Fruit fly (Drosophila melanogaster) whole organism: ENCODE results near the gene CG10984.

Experiments
- CG8478 ChIP-seq: fragments of >200 bp; optimal IDR thresholded peaks from 2 replicates; lab custom pipeline; 2018; ENCODE audit warnings: inconsistent platforms
- Dll ChIP-seq: fragments of >200 bp; optimal IDR thresholded peaks from 2 replicates; lab custom pipeline; 2017
- EcR ChIP-seq, 2 experiments: fragments of >200 bp; optimal IDR thresholded peaks; 2 replicates each; lab custom pipeline; 2017; ENCODE audit warnings: missing biosample characterization in 2 of 2, missing genetic modification characterization in 2 of 2, missing genetic modification reagents in 2 of 2
- pan ChIP-seq: fragments of >200 bp; optimal IDR thresholded peaks from 2 replicates; lab custom pipeline; 2017
- psq ChIP-seq: fragments of >200 bp; optimal IDR thresholded peaks from 2 replicates; lab custom pipeline; 2017
- usp ChIP-seq: fragments of >200 bp; optimal IDR thresholded peaks from 2 replicates; lab custom pipeline; 2017; ENCODE audit warnings: missing biosample characterization, missing genetic modification characterization, mixed read lengths

CG10984 gene

dm6 chr3L:12725749-12726148, 24.2 kb upstream of the CG10984 start:
- TF ChIP-seq EcR (GFP tag; optimal IDR thresholded peaks at IDR 0.05; lab: Kevin White, UChicago) (no peak), Dll (no peak), usp (GFP tag; lab: Kevin White, UChicago) (no peak), CG8478 (lab: Kevin White, UChicago) (no peak), pan (lab: Kevin White, UChicago) (no peak), psq (no peak)

- TF ChIP-seq psq (no peak), usp (GFP tag; lab: Kevin White, UChicago) (no peak), pan (lab: Kevin White, UChicago) (no peak), CG8478 (lab: Kevin White, UChicago) (no peak), EcR (GFP tag; optimal IDR thresholded peaks at IDR 0.05; lab: Kevin White, UChicago) (no peak), Dll (no peak)
These were observed 22.7 kb upstream of the CG10984 start for dm6 chr3L:12727212-12727611.

DNA sequence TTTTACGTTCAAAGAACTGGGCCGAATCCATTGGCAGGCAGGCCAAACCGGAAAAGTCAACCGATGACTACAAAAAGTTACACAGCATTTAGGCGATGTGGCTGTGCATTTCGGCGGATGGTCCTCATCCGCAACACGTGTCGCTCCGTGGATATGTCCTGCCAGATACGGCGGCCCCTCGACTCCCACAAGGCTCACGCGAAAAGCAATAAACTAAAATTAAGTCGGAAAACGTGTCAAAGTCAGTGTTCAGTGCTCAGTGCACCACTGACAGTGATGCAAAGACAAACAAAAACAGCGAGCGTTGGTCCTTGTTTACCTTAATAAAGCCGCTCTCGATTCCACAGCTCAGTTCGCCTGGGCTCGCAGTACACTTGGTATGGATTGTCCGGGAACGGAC, 20.3 kb upstream of the CG10984 start:
- TF ChIP-seq Dll, result no peak
- TF ChIP-seq psq, result no peak
- TF ChIP-seq pan (lab: Kevin White, UChicago), result no peak
- TF ChIP-seq EcR (GFP tag; optimal IDR thresholded peaks at IDR 0.05; lab: Kevin White, UChicago), result no peak
- TF ChIP-seq usp (GFP tag; lab: Kevin White, UChicago), result no peak
- TF ChIP-seq CG8478 (lab: Kevin White, UChicago), result no peak

DNA sequence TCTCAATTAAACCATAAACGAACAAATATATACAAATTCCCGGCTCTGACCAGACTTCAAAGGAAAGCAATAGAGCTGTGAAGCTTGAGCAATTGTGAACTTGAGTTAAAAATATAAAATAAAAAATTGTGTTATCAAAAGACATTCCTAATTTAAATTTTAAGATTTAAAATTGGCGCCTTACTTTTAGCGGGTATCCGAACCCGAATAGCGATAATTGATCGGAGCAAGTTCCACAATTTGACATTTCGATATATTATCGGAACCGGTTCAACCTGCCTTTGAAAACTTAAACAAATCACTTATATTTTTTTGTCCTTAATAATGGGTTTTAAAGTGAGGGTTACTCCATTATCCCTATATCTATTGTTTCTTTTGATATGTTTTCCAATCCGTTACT, 17.2 kb upstream of the CG10984 start:
- TF ChIP-seq psq, result no peak
- TF ChIP-seq CG8478 (lab: Kevin White, UChicago), result no peak
- TF ChIP-seq pan (lab: Kevin White, UChicago), result no peak
- TF ChIP-seq usp (GFP tag; lab: Kevin White, UChicago), result no peak
- TF ChIP-seq Dll, result no peak

- TF ChIP-seq Dll, result no peak
- no peak for TF ChIP-seq psq
- no peak for TF ChIP-seq EcR (GFP tag; optimal IDR thresholded peaks at IDR 0.05; lab: Kevin White, UChicago)
- no peak for TF ChIP-seq usp (GFP tag; lab: Kevin White, UChicago)
- no peak for TF ChIP-seq CG8478 (lab: Kevin White, UChicago)
- no peak for TF ChIP-seq pan (lab: Kevin White, UChicago)
These were observed 15.3 kb upstream of the CG10984 start, which contains the start of the genes SmD1 and Ptp69D for dm6 chr3L:12734550-12735012. TSS of gene SmD1 (minus strand) at chr3L:12734611. TSS of gene Ptp69D (plus strand) at chr3L:12734945.

dm6 chr3L:12735707-12736106, 14.2 kb upstream of the CG10984 start:
- no peak for TF ChIP-seq pan (lab: Kevin White, UChicago)
- no peak for TF ChIP-seq CG8478 (lab: Kevin White, UChicago)
- TF ChIP-seq EcR (GFP tag; optimal IDR thresholded peaks at IDR 0.05; lab: Kevin White, UChicago), result no peak
- TF ChIP-seq Dll, result no peak
- no peak for TF ChIP-seq psq
- no peak for TF ChIP-seq usp (GFP tag; lab: Kevin White, UChicago)

DNA sequence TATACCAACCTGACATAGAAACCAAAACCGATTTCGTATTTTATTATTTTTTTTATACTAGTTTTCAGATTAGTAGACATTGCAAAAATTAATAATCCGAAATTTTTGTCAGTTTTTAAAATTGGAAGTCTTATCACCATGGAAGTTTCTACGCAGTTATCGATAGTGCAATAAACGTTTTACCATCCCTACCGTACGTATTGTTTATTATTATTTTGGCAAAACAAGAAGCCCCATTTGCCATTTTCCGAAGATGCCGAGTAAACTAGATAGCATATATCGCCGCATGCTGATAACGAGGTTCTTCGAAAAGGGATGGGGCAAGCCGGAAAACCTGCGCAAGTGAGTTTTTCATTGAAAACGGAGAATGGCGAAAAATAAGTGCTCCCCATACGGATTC, 8.3 kb upstream of the CG10984 start, which contains the start of gene CG32112:
TSS of gene CG32112 (plus strand) at position 111 of the 400 bp plus-strand sequence.
- TF ChIP-seq pan (lab: Kevin White, UChicago) (no peak), CG8478 (lab: Kevin White, UChicago) (no peak), usp (GFP tag; lab: Kevin White, UChicago) (no peak), EcR (GFP tag; optimal IDR thresholded peaks at IDR 0.05; lab: Kevin White, UChicago) (no peak), psq (no peak), Dll (no peak)

DNA sequence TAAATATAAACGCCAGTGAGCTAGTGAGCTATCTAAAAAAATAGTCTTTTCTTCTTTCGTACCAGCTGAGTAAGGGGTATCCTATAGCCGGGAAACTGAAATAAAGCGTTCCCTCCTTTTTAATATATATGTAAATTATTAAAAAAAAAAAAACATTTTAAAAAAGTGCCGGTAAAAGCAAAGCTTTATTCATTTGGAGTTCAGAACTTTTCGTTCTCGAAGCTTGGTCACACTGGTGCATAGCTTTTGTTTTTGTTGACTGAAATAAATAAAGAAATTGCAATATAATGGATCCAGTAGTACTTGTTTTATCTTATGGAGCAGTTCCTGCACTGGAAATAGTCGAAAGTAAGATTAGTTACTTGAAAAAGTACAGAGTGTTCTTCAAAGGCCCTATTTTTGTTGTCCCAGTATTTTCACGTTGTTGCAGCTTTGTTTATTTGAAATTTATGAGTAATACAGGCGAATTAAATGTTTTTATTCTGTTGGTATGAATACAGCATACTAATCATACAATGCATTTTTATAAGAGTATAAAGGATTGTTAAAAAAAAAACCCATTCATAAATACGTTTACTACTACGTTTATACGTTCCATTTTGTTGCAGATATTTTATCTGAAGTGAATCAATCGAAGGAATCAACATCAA, 4.7 kb upstream of the CG10984 start, which contains the start of gene CG32109:
TSS of gene CG32109 (plus strand) at position 224 of the 650 bp plus-strand sequence.
- TF ChIP-seq EcR (GFP tag; optimal IDR thresholded peaks at IDR 0.05; lab: Kevin White, UChicago) (no peak), psq (no peak), usp (GFP tag; lab: Kevin White, UChicago) (no peak), CG8478 (lab: Kevin White, UChicago) (no peak), pan (lab: Kevin White, UChicago) (no peak), Dll (no peak)

- TF ChIP-seq CG8478 (lab: Kevin White, UChicago) (no peak), EcR (GFP tag; optimal IDR thresholded peaks at IDR 0.05; lab: Kevin White, UChicago) (no peak), usp (GFP tag; lab: Kevin White, UChicago) (no peak), pan (lab: Kevin White, UChicago) (no peak), psq (no peak), Dll (no peak)
These were observed 3.7 kb upstream of the CG10984 start for dm6 chr3L:12746241-12746640.

DNA sequence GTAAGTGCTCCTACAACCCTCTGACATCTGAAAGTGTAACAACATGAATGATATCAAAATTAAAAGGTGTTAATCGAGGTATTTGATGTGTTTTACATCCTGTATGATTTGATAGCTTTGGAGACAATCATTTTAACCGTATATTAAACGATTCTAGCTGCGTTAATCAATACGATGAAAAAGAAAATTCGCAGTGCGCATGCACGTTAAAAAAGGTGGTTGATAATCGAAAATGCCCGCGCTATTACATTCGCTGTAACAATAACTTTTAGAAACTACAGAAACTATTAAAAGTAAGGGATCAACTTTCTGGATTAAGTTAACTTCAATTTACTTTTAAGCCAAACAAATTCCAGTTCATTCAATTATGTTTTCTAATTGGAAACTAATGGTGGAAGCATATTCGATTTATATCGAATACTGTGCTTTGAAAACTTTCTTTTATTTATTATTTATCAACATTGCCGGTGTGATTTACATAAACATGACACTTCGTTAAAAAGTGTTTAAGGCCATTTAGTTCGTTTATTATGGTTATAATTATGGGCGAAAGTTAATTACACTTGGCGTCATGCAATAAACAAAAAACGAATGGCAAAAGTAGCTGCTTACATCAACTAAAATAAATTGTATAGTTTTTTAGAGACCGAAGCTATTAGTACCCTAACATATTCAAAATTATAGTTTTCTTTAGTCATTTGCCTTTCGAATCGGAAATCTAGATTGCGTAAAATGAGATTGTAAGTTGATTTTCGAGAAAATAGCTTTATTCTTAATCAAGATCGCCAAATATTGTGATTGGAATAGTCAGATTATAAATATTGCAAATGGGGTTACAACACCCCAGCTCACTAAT, 980 bp upstream of the CG10984 start:
- no peak for TF ChIP-seq psq
- no peak for TF ChIP-seq EcR (GFP tag; optimal IDR thresholded peaks at IDR 0.05; lab: Kevin White, UChicago)
- no peak for TF ChIP-seq pan (lab: Kevin White, UChicago)
- no peak for TF ChIP-seq usp (GFP tag; lab: Kevin White, UChicago)

DNA sequence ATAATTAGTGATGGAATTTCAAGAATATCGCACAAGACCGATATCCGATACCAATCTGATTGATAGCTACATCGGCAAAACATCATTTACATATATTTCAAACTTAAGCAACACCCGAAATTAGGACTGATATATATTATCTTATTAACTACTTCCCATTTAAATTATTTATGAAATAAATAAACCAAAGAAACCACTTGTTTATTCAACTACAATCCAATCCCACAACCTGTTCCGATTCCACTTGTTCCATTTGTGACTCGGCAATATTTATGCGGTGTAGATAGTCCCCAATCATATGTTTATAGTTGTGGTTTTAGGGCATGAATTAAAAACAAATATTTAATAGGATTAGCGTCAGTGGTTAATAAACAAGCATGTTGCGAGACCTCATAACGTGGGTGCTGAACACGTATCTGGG, 4.9 kb downstream of the CG10984 start, which contains the start of the genes CG10973 and Vps13D:
TSS of gene CG10973 (minus strand) at position 6 of the 421 bp plus-strand sequence.
TSS of gene Vps13D (plus strand) at position 281 of the 421 bp plus-strand sequence.
- TF ChIP-seq psq (no peak), pan (lab: Kevin White, UChicago) (no peak), usp (GFP tag; lab: Kevin White, UChicago) (no peak), Dll (no peak), EcR (GFP tag; optimal IDR thresholded peaks at IDR 0.05; lab: Kevin White, UChicago) (no peak), CG8478 (lab: Kevin White, UChicago) (no peak)
